Fruit fly (Drosophila melanogaster) whole organism, pupa: ENCODE data around the gene SMC1.

Experiments used
- CG10348 ChIP-seq: fragments of 200-800 bp; sonication (Bioruptor generic); IDR thresholded peaks from 2 replicates; pipeline ENCODE4 v1.3.6; 2022; ENCODE audit warnings: missing biosample characterization, missing genetic modification characterization
- CG12605 ChIP-seq: fragments of 200-800 bp; sonication (Bioruptor generic); IDR thresholded peaks from 2 replicates; pipeline ENCODE4 v1.3.6; 2022; ENCODE audit warnings: missing biosample characterization, missing genetic modification characterization
- CG13204 ChIP-seq: fragments of 200-800 bp; sonication (Bioruptor generic); optimal IDR thresholded peaks from 2 replicates; lab custom pipeline; 2018; ENCODE audit warnings: missing biosample characterization, mild to moderate bottlenecking, missing genetic modification characterization, moderate library complexity
- CG14655 ChIP-seq: fragments of 200-800 bp; sonication (Bioruptor generic); optimal IDR thresholded peaks from 3 replicates; lab custom pipeline; 2017; ENCODE audit warnings: mild to moderate bottlenecking, missing biosample characterization, missing genetic modification reagents, missing genetic modification characterization
- CG15710 ChIP-seq: fragments of 200-800 bp; sonication (Bioruptor generic); optimal IDR thresholded peaks from 2 replicates; lab custom pipeline; 2018; ENCODE audit warnings: missing biosample characterization, mild to moderate bottlenecking, missing genetic modification characterization, moderate library complexity
- CG17806 ChIP-seq: fragments of 200-800 bp; sonication (Bioruptor generic); optimal IDR thresholded peaks from 2 replicates; lab custom pipeline; 2018; ENCODE audit warnings: missing biosample characterization, mild to moderate bottlenecking, missing genetic modification characterization, moderate library complexity
- CG32121 ChIP-seq: fragments of 200-800 bp; sonication (Bioruptor generic); IDR thresholded peaks from 2 replicates; pipeline ENCODE4 v1.3.6; 2022; ENCODE audit warnings: missing biosample characterization, missing genetic modification characterization
- CG34367 ChIP-seq: fragments of 200-800 bp; sonication (Bioruptor generic); optimal IDR thresholded peaks from 2 replicates; lab custom pipeline; 2018; ENCODE audit warnings: missing biosample characterization, mild to moderate bottlenecking, missing genetic modification characterization
- CG4496 ChIP-seq: fragments of 200-800 bp; sonication (Bioruptor generic); IDR thresholded peaks from 3 replicates; pipeline ENCODE4 v1.3.6; 2022; ENCODE audit warnings: missing biosample characterization, missing genetic modification characterization
- CG8159 ChIP-seq: fragments of 200-800 bp; sonication (Bioruptor generic); optimal IDR thresholded peaks from 3 replicates; lab custom pipeline; 2018; ENCODE audit warnings: missing biosample characterization, mild to moderate bottlenecking, missing genetic modification characterization, moderate library complexity
- CG8301 ChIP-seq: fragments of 200-800 bp; sonication (Bioruptor generic); optimal IDR thresholded peaks from 2 replicates; lab custom pipeline; 2018; ENCODE audit warnings: missing biosample characterization, mild to moderate bottlenecking, missing genetic modification characterization
- CG9948 ChIP-seq: fragments of 200-800 bp; sonication (Bioruptor generic); optimal IDR thresholded peaks from 2 replicates; lab custom pipeline; 2018; ENCODE audit warnings: missing biosample characterization, mild to moderate bottlenecking, missing genetic modification characterization, moderate library complexity
- D1 ChIP-seq: fragments of 200-800 bp; sonication (Bioruptor generic); optimal IDR thresholded peaks from 2 replicates; lab custom pipeline; 2018; ENCODE audit warnings: missing biosample characterization, mild to moderate bottlenecking, missing genetic modification characterization, moderate library complexity
- EcR ChIP-seq: fragments of 200-800 bp; sonication (Bioruptor generic); optimal IDR thresholded peaks from 3 replicates; lab custom pipeline; 2019; ENCODE audit warnings: missing biosample characterization, missing genetic modification characterization, mild to moderate bottlenecking, moderate library complexity, missing genetic modification reagents
- Ets98B ChIP-seq: fragments of 200-800 bp; sonication (Bioruptor generic); IDR thresholded peaks from 2 replicates; pipeline ENCODE4 v1.3.6; 2022; ENCODE audit warnings: missing biosample characterization, missing genetic modification characterization
- Pif1A ChIP-seq: fragments of 200-800 bp; sonication (Bioruptor generic); optimal IDR thresholded peaks from 3 replicates; lab custom pipeline; 2016; ENCODE audit warnings: missing biosample characterization, missing genetic modification characterization
- Pif1B ChIP-seq: fragments of 200-800 bp; sonication (Bioruptor generic); optimal IDR thresholded peaks from 3 replicates; lab custom pipeline; 2016; ENCODE audit warnings: missing biosample characterization, missing genetic modification characterization
- Snoo ChIP-seq: fragments of 200-800 bp; sonication (Bioruptor generic); optimal IDR thresholded peaks from 3 replicates; lab custom pipeline; 2017; ENCODE audit warnings: missing biosample characterization, mild to moderate bottlenecking, missing genetic modification characterization, inconsistent platforms
- fd96Ca ChIP-seq: fragments of 200-800 bp; sonication (Bioruptor generic); IDR thresholded peaks from 3 replicates; pipeline ENCODE4 v1.3.6; 2022; ENCODE audit warnings: missing biosample characterization, missing genetic modification characterization
- gl ChIP-seq: fragments of 200-800 bp; sonication (Bioruptor generic); optimal IDR thresholded peaks from 2 replicates; lab custom pipeline; 2018; ENCODE audit warnings: missing biosample characterization, mild to moderate bottlenecking, missing genetic modification characterization
- rn ChIP-seq: fragments of 200-800 bp; sonication (Bioruptor generic); IDR thresholded peaks from 2 replicates; pipeline ENCODE4 v1.3.6; 2022; ENCODE audit warnings: missing biosample characterization, missing genetic modification characterization

Gene SMC1

dm6 chr3R:24079110-24079509, 21.0 kb downstream of the SMC1 start:
- no peak for TF ChIP-seq Snoo
- no peak for TF ChIP-seq Pif1B (GFP tag; lab: Kevin White, UChicago)
- no peak for TF ChIP-seq rn (GFP tag; lab: Robert Waterston, UW)
- no peak for TF ChIP-seq CG10348
- TF ChIP-seq CG8301 (tag; lab: Kevin White, UChicago) = peak; percentile 23
- TF ChIP-seq CG32121 (GFP tag; lab: Robert Waterston, UW) = no peak
- no peak for TF ChIP-seq CG13204
- no peak for TF ChIP-seq Ets98B
- no peak for TF ChIP-seq D1 (tag; lab: Kevin White, UChicago)
- TF ChIP-seq CG4496 (GFP tag; lab: Robert Waterston, UW) = peak; percentile 56; the same call in 1 of the 3 replicates
- no peak for TF ChIP-seq CG15710 (tag; lab: Kevin White, UChicago)
- TF ChIP-seq CG9948 = no peak
- TF ChIP-seq CG34367 (tag; lab: Kevin White, UChicago) = peak; percentile 11
- TF ChIP-seq fd96Ca (GFP tag; lab: Robert Waterston, UW) = no peak
- TF ChIP-seq Pif1A (GFP tag; lab: Kevin White, UChicago) = peak; percentile 22
- peak; percentile 31; the same call in 1 of the 2 replicates for TF ChIP-seq CG12605 (GFP tag; lab: Robert Waterston, UW)
- peak; percentile 4 for TF ChIP-seq CG14655 (GFP tag; lab: Kevin White, UChicago)
- peak; percentile 13 for TF ChIP-seq CG8159 (tag; lab: Kevin White, UChicago)
- TF ChIP-seq EcR (GFP tag; lab: Kevin White, UChicago) = no peak
- TF ChIP-seq gl (tag; lab: Kevin White, UChicago) = no peak
- no peak for TF ChIP-seq CG17806 (tag; lab: Kevin White, UChicago)

- TF ChIP-seq Snoo (no peak), CG14655 (GFP tag; lab: Kevin White, UChicago) (no peak), CG4496 (GFP tag; lab: Robert Waterston, UW) (no peak), rn (GFP tag; lab: Robert Waterston, UW) (no peak), CG15710 (tag; lab: Kevin White, UChicago) (no peak), fd96Ca (GFP tag; lab: Robert Waterston, UW) (no peak), D1 (tag; lab: Kevin White, UChicago) (no peak), CG12605 (GFP tag; lab: Robert Waterston, UW) (no peak), CG9948 (no peak), EcR (GFP tag; lab: Kevin White, UChicago) (no peak), CG34367 (tag; lab: Kevin White, UChicago) (no peak), CG13204 (no peak), CG10348 (no peak), CG8159 (tag; lab: Kevin White, UChicago) (no peak)
These were observed 21.5 kb downstream of the SMC1 start for dm6 chr3R:24079613-24080012.

dm6 chr3R:24084975-24085374, 26.9 kb downstream of the SMC1 start:
- TF ChIP-seq rn (GFP tag; lab: Robert Waterston, UW) (no peak), CG13204 (no peak), CG9948 (no peak), Pif1B (GFP tag; lab: Kevin White, UChicago) (no peak), Snoo (no peak), CG8159 (tag; lab: Kevin White, UChicago) (no peak), fd96Ca (GFP tag; lab: Robert Waterston, UW) (no peak), CG34367 (tag; lab: Kevin White, UChicago) (no peak), Pif1A (GFP tag; lab: Kevin White, UChicago) (no peak), Ets98B (no peak), D1 (tag; lab: Kevin White, UChicago) (no peak), EcR (GFP tag; lab: Kevin White, UChicago) (no peak), CG32121 (GFP tag; lab: Robert Waterston, UW) (no peak)
- TF ChIP-seq, all 21 proteins: peak for 0

DNA sequence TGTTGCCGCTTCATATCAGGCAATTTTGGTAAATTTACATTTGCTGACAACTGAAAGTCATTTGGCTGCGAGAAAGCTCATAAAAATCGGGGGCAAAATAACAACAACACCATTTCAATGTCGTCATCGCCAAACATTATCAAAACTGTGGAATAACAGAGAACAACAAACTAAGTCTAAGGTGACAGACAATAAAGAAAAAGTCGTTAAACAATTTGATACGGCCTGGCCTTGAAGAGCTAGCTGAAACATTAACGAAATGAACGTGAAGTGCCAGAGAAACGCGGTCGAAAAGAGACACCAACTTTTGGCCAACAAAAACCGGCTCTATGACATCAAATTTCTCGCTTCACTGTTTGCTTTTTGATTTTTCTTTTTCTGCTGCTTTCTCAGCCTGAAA, 32.1 kb downstream of the SMC1 start:
- TF ChIP-seq CG13204 (no peak), EcR (GFP tag; lab: Kevin White, UChicago) (no peak), CG10348 (no peak), CG34367 (tag; lab: Kevin White, UChicago) (no peak), D1 (tag; lab: Kevin White, UChicago) (no peak), gl (tag; lab: Kevin White, UChicago) (no peak), Pif1B (GFP tag; lab: Kevin White, UChicago) (no peak), Ets98B (no peak), CG17806 (tag; lab: Kevin White, UChicago) (no peak), CG15710 (tag; lab: Kevin White, UChicago) (no peak), Pif1A (GFP tag; lab: Kevin White, UChicago) (no peak)

DNA sequence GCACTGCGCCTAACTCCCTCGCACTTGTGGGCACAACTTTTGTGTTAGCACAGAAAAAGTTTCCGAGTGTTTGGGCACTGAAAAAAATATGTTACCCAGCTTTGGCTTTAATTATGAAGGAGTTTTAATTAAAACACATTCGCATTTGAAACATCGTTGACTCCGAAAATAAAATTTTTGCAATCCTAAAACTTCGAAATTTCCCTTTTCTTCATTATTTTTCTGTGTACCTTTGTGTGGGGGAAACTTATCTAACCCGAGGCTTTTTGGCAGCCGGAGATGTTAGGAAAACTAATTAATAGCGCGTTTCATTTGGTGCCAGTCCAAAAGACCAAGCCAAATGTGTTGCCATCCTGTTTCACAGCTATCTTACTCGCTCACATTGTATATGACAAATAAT, 33.6 kb downstream of the SMC1 start:
- no peak for TF ChIP-seq CG8159 (tag; lab: Kevin White, UChicago)
- peak; percentile 13; the same call in 1 of the 3 replicates for TF ChIP-seq CG4496 (GFP tag; lab: Robert Waterston, UW)

dm6 chr3R:24092590-24093151, 34.6 kb downstream of the SMC1 start:
- 0 out of 3 replicates have a peak, but pooled peaks have one; percentile 13 for TF ChIP-seq fd96Ca (GFP tag; lab: Robert Waterston, UW)
- TF ChIP-seq rn (GFP tag; lab: Robert Waterston, UW) = no peak
